Fruit fly (Drosophila melanogaster) whole organism: ENCODE results near the gene Ublcp1.

Experiments
- CG8478 ChIP-seq: fragments of >200 bp; optimal IDR thresholded peaks from 2 replicates; lab custom pipeline; 2018; ENCODE audit warnings: inconsistent platforms
- Dll ChIP-seq: fragments of >200 bp; optimal IDR thresholded peaks from 2 replicates; lab custom pipeline; 2017
- EcR ChIP-seq, 2 experiments: fragments of >200 bp; optimal IDR thresholded peaks; 2 replicates each; lab custom pipeline; 2017; ENCODE audit warnings: missing biosample characterization in 2 of 2, missing genetic modification characterization in 2 of 2, missing genetic modification reagents in 2 of 2
- pan ChIP-seq: fragments of >200 bp; optimal IDR thresholded peaks from 2 replicates; lab custom pipeline; 2017
- psq ChIP-seq: fragments of >200 bp; optimal IDR thresholded peaks from 2 replicates; lab custom pipeline; 2017
- usp ChIP-seq: fragments of >200 bp; optimal IDR thresholded peaks from 2 replicates; lab custom pipeline; 2017; ENCODE audit warnings: missing biosample characterization, missing genetic modification characterization, mixed read lengths

The Ublcp1 gene

dm6 chr3R:23067209-23067826, 6.0 kb downstream of the Ublcp1 start, which contains the start of gene CG17111:
Gene CG17111, minus strand, starts transcription at chr3R:23067259.
- TF ChIP-seq psq (lab: Kevin White, UChicago): no peak
- no peak for TF ChIP-seq pan (lab: Kevin White, UChicago)
- TF ChIP-seq EcR (GFP tag; optimal IDR thresholded peaks at IDR 0.05; lab: Kevin White, UChicago): no peak
- TF ChIP-seq usp (GFP tag; lab: Kevin White, UChicago): no peak
- TF ChIP-seq Dll (lab: Kevin White, UChicago): no peak
- TF ChIP-seq CG8478 (lab: Kevin White, UChicago): no peak

dm6 chr3R:23074480-23074879, 13.2 kb downstream of the Ublcp1 start:
- TF ChIP-seq psq (lab: Kevin White, UChicago): no peak
- no peak for TF ChIP-seq pan (lab: Kevin White, UChicago)
- no peak for TF ChIP-seq Dll (lab: Kevin White, UChicago)
- no peak for TF ChIP-seq EcR (GFP tag; optimal IDR thresholded peaks at IDR 0.05; lab: Kevin White, UChicago)
- TF ChIP-seq usp (GFP tag; lab: Kevin White, UChicago): no peak
- TF ChIP-seq CG8478 (lab: Kevin White, UChicago): no peak

- no peak for TF ChIP-seq Dll (lab: Kevin White, UChicago)
- TF ChIP-seq EcR (GFP tag; optimal IDR thresholded peaks at IDR 0.05; lab: Kevin White, UChicago): no peak
- TF ChIP-seq psq (lab: Kevin White, UChicago): no peak
- TF ChIP-seq pan (lab: Kevin White, UChicago): no peak
- TF ChIP-seq CG8478 (lab: Kevin White, UChicago): no peak
- TF ChIP-seq usp (GFP tag; lab: Kevin White, UChicago): no peak
Observed at dm6 chr3R:23081265-23081664, 20.0 kb downstream of the Ublcp1 start.

- no peak for TF ChIP-seq usp (GFP tag; lab: Kevin White, UChicago)
- no peak for TF ChIP-seq psq (lab: Kevin White, UChicago)
- no peak for TF ChIP-seq EcR (GFP tag; optimal IDR thresholded peaks at IDR 0.05; lab: Kevin White, UChicago)
- TF ChIP-seq CG8478 (lab: Kevin White, UChicago): no peak
- no peak for TF ChIP-seq pan (lab: Kevin White, UChicago)
- TF ChIP-seq Dll (lab: Kevin White, UChicago): no peak
Observed at dm6 chr3R:23088252-23088651, 27.0 kb downstream of the Ublcp1 start.

dm6 chr3R:23091586-23092228, 30.4 kb downstream of the Ublcp1 start, which contains the start of the genes CG17110 and CG6726:
Gene CG17110, plus strand, starts transcription at chr3R:23091724.
Gene CG6726, plus strand, starts transcription at chr3R:23091724.
- TF ChIP-seq usp (GFP tag; lab: Kevin White, UChicago) (no peak), pan (lab: Kevin White, UChicago) (no peak), psq (lab: Kevin White, UChicago) (no peak), CG8478 (lab: Kevin White, UChicago) (no peak), EcR (GFP tag; optimal IDR thresholded peaks at IDR 0.05; lab: Kevin White, UChicago) (no peak), Dll (lab: Kevin White, UChicago) (no peak)

- TF ChIP-seq psq (lab: Kevin White, UChicago): no peak
- TF ChIP-seq EcR (GFP tag; optimal IDR thresholded peaks at IDR 0.05; lab: Kevin White, UChicago): no peak
- no peak for TF ChIP-seq pan (lab: Kevin White, UChicago)
- TF ChIP-seq usp (GFP tag; lab: Kevin White, UChicago): no peak
- TF ChIP-seq CG8478 (lab: Kevin White, UChicago): no peak
- TF ChIP-seq Dll (lab: Kevin White, UChicago): no peak
Observed at dm6 chr3R:23095346-23095745, 34.1 kb downstream of the Ublcp1 start, which contains the start of gene CG17109. Gene CG17109, plus strand, starts transcription at chr3R:23095690.

- TF ChIP-seq CG8478 (lab: Kevin White, UChicago): no peak
- no peak for TF ChIP-seq psq (lab: Kevin White, UChicago)
- no peak for TF ChIP-seq usp (GFP tag; lab: Kevin White, UChicago)
- no peak for TF ChIP-seq pan (lab: Kevin White, UChicago)
- TF ChIP-seq EcR (GFP tag; optimal IDR thresholded peaks at IDR 0.05; lab: Kevin White, UChicago): no peak
- no peak for TF ChIP-seq Dll (lab: Kevin White, UChicago)
Observed at dm6 chr3R:23097197-23097809, 36.0 kb downstream of the Ublcp1 start, which contains the start of gene CG6733. Gene CG6733, plus strand, starts transcription at chr3R:23097728.

dm6 chr3R:23099233-23099632, 37.9 kb downstream of the Ublcp1 start, which contains the start of gene CG6738:
Gene CG6738, plus strand, starts transcription at chr3R:23099533.
- no peak for TF ChIP-seq pan (lab: Kevin White, UChicago)
- no peak for TF ChIP-seq EcR (GFP tag; optimal IDR thresholded peaks at IDR 0.05; lab: Kevin White, UChicago)
- TF ChIP-seq psq (lab: Kevin White, UChicago): no peak
- no peak for TF ChIP-seq usp (GFP tag; lab: Kevin White, UChicago)
- no peak for TF ChIP-seq Dll (lab: Kevin White, UChicago)
- TF ChIP-seq CG8478 (lab: Kevin White, UChicago): no peak

dm6 chr3R:23110724-23111123, 49.4 kb downstream of the Ublcp1 start:
- TF ChIP-seq Dll (lab: Kevin White, UChicago) (no peak), EcR (GFP tag; optimal IDR thresholded peaks at IDR 0.05; lab: Kevin White, UChicago) (no peak), pan (lab: Kevin White, UChicago) (no peak)
